Fruit fly (Drosophila melanogaster): ENCODE measurements around the gene FER.

Gene FER

dm6 chr3R:9334592-9335518, 59.5 kb downstream of the FER start, which contains the start of the genes Aduk and pasi2 (continued):
- TF ChIP-seq CG15073 (GFP tag; optimal IDR thresholded peaks at IDR 0.05) (no peak), toy (GFP tag; IDR thresholded peaks at IDR 0.05) (no peak), gcm2 (GFP tag; optimal IDR thresholded peaks at IDR 0.05) (no peak), CG10274 (GFP tag; optimal IDR thresholded peaks at IDR 0.05) (no peak), CG33557 (GFP tag; optimal IDR thresholded peaks at IDR 0.05) (no peak), slbo (GFP tag; IDR thresholded peaks at IDR 0.05) (no peak), dpn (GFP tag; optimal IDR thresholded peaks at IDR 0.05) (no peak), CG6791 (GFP tag; IDR thresholded peaks at IDR 0.05; ENCODE audit: partially characterized antibody) (peak; percentile 71), Eip74EF (GFP tag; optimal IDR thresholded peaks at IDR 0.05) (no peak), CG11093 (GFP tag; IDR thresholded peaks at IDR 0.05) (no peak), CG12104 (GFP tag; optimal IDR thresholded peaks at IDR 0.05) (peak; percentile 25), CG30403 (GFP tag; optimal IDR thresholded peaks at IDR 0.05) (no peak), CG10543 (GFP tag; optimal IDR thresholded peaks at IDR 0.05) (peak; percentile 47), CG2875 (GFP tag; optimal IDR thresholded peaks at IDR 0.05) (no peak), Asciz (GFP tag; optimal IDR thresholded peaks at IDR 0.05) (peak; percentile 13), CG10431 (GFP tag; optimal IDR thresholded peaks at IDR 0.05) (no peak), E2f1 (GFP tag; IDR thresholded peaks at IDR 0.05) (no peak), Lim3 (GFP tag; IDR thresholded peaks at IDR 0.05) (no peak), dmrt11E (tag; optimal IDR thresholded peaks at IDR 0.05) (no peak), CG4404 (GFP tag; IDR thresholded peaks at IDR 0.05) (no peak), Neu2 (GFP tag; optimal IDR thresholded peaks at IDR 0.05; ENCODE audit: borderline replicate concordance) (no peak), CG31388 (GFP tag; optimal IDR thresholded peaks at IDR 0.05) (no peak), sna (GFP tag; IDR thresholded peaks at IDR 0.05; ENCODE audit: partially characterized antibody) (peak; percentile 36; the same call in 1 of the 2 replicates), HHEX (GFP tag; optimal IDR thresholded peaks at IDR 0.05) (no peak), lov (optimal IDR thresholded peaks at IDR 0.05) (no peak), lov (GFP tag; IDR thresholded peaks at IDR 0.05) (no peak), dati (GFP tag; IDR thresholded peaks at IDR 0.05) (no peak), CG13296 (GFP tag; optimal IDR thresholded peaks at IDR 0.05) (no peak), CG3838 (GFP tag; optimal IDR thresholded peaks at IDR 0.05) (no peak), CG11695 (GFP tag; IDR thresholded peaks at IDR 0.05) (no peak), CG3407 (GFP tag; optimal IDR thresholded peaks at IDR 0.05) (no peak), Rx (GFP tag; IDR thresholded peaks at IDR 0.05) (no peak), gt (GFP tag; IDR thresholded peaks at IDR 0.05) (no peak), hth (optimal IDR thresholded peaks at IDR 0.05) (no peak), Sin3A (optimal IDR thresholded peaks at IDR 0.05) (peak; percentile 34), CG4360 (GFP tag; IDR thresholded peaks at IDR 0.05) (no peak), Dbx (GFP tag; IDR thresholded peaks at IDR 0.05) (0 out of 3 replicates have a peak, but pooled peaks have one; percentile 39), ab (GFP tag; optimal IDR thresholded peaks at IDR 0.05) (no peak), zfh1 (GFP tag; IDR thresholded peaks at IDR 0.05) (no peak), CG5245 (GFP tag; optimal IDR thresholded peaks at IDR 0.05) (no peak), CG9215 (GFP tag; IDR thresholded peaks at IDR 0.05) (no peak), CG15514 (GFP tag; optimal IDR thresholded peaks at IDR 0.05) (peak; percentile 68), Ssrp (tag; optimal IDR thresholded peaks at IDR 0.05) (no peak), insv (GFP tag; optimal IDR thresholded peaks at IDR 0.05) (peak in 1 of 2 experiments; percentile 31), Fer3 (tag; optimal IDR thresholded peaks at IDR 0.05) (no peak), CG3995 (GFP tag; optimal IDR thresholded peaks at IDR 0.05) (peak; percentile 85), al (GFP tag; IDR thresholded peaks at IDR 0.05) (no peak), tap (tag; optimal IDR thresholded peaks at IDR 0.05) (no peak), CG13123 (GFP tag; optimal IDR thresholded peaks at IDR 0.05) (no peak), CG3281 (GFP tag; optimal IDR thresholded peaks at IDR 0.05) (peak; percentile 52)

Data from whole organism, embryonic.